Worm (Caenorhabditis elegans) whole organism, L1 larva: ENCODE measurements around the gene F26F4.5.

Experiments used
- ama-1 ChIP-seq: fragments of 150-350 bp; optimal IDR thresholded peaks from 2 replicates; lab custom pipeline; 2014
- ceh-82 ChIP-seq, 3 experiments: fragments of 150-350 bp in 1 of 3; sonication (generic microtip) in 2 of 3; optimal IDR thresholded peaks; 2 replicates each; lab custom pipeline; 2014 to 2017; ENCODE audit warnings: missing biosample characterization in 3 of 3, missing genetic modification characterization in 3 of 3
- hlh-4 ChIP-seq: sonication (generic microtip); optimal IDR thresholded peaks from 2 replicates; lab custom pipeline; 2016; ENCODE audit warnings: mild to moderate bottlenecking, missing genetic modification characterization, missing compliant biosample characterization
- pax-3 ChIP-seq: fragments of 200-800 bp; sonication (Bioruptor generic); optimal IDR thresholded peaks from 2 replicates; lab custom pipeline; 2018; ENCODE audit warnings: mild to moderate bottlenecking, missing genetic modification characterization, moderate library complexity, missing compliant biosample characterization

ce11 chrIII:4900260-4900659 is 9.2 kb upstream of the F26F4.5 start, which contains the start of gene tag-340:
- TF ChIP-seq hlh-4 (tag; lab: Kevin White, UChicago), result no peak
- no peak for TF ChIP-seq pax-3 (tag; lab: Kevin White, UChicago)
- TF ChIP-seq ama-1, result no peak
- no peak for TF ChIP-seq ceh-82 (tag; optimal IDR thresholded peaks at IDR 0.05; lab: Kevin White, UChicago)
